Fruit fly (Drosophila melanogaster): ENCODE results near the gene tilB.
A peak's percentile ranks its signal among the peaks of the same experiment; 100 is the strongest.

tilB gene

dm6 chrX:22491028-22491769 is 41.7 kb downstream of the tilB start (continued):
- TF ChIP-seq CG14710 (tag; optimal IDR thresholded peaks at IDR 0.05) (peak; percentile 61), CG14860 (GFP tag; IDR thresholded peaks at IDR 0.05; ENCODE audit: partially characterized antibody) (no peak), vvl (GFP tag; IDR thresholded peaks at IDR 0.05) (0 out of 2 replicates have a peak, but pooled peaks have one; percentile 19), CG8388 (GFP tag; optimal IDR thresholded peaks at IDR 0.05) (peak; percentile 51), CG13123 (GFP tag; optimal IDR thresholded peaks at IDR 0.05) (peak; percentile 6), CG9215 (GFP tag; IDR thresholded peaks at IDR 0.05) (peak; percentile 51), tio (GFP tag; optimal IDR thresholded peaks at IDR 0.05) (peak; percentile 82), lmd (GFP tag; IDR thresholded peaks at IDR 0.05) (peak; percentile 50; the same call in 1 of the 2 replicates), trh (GFP tag; optimal IDR thresholded peaks at IDR 0.05) (peak; percentile 2), CG4730 (GFP tag; IDR thresholded peaks at IDR 0.05) (0 out of 2 replicates have a peak, but pooled peaks have one; percentile 29), CG18619 (GFP tag; optimal IDR thresholded peaks at IDR 0.05) (peak; percentile 83), Ada2b (GFP tag; IDR thresholded peaks at IDR 0.05) (peak; percentile 31; the same call in 1 of the 2 replicates), gem (tag; optimal IDR thresholded peaks at IDR 0.05) (peak; percentile 84), scrt (GFP tag; optimal IDR thresholded peaks at IDR 0.05) (peak; percentile 26), Tbp (GFP tag; optimal IDR thresholded peaks at IDR 0.05) (no peak), CG18262 (tag; optimal IDR thresholded peaks at IDR 0.05) (peak; percentile 73), zfh2 (GFP tag; optimal IDR thresholded peaks at IDR 0.05) (peak; percentile 28), CG4854 (GFP tag; optimal IDR thresholded peaks at IDR 0.05) (no peak), kah (GFP tag; optimal IDR thresholded peaks at IDR 0.05) (no peak), CG10654 (GFP tag; optimal IDR thresholded peaks at IDR 0.05) (peak; percentile 49), Blimp-1 (GFP tag; optimal IDR thresholded peaks at IDR 0.05) (peak; percentile 27), ken (GFP tag; IDR thresholded peaks at IDR 0.05) (no peak), Sox100B (GFP tag; optimal IDR thresholded peaks at IDR 0.05) (peak; percentile 80), pho (GFP tag; optimal IDR thresholded peaks at IDR 0.05) (peak; percentile 19), CG12769 (tag; optimal IDR thresholded peaks at IDR 0.05) (peak; percentile 87), CG12659 (GFP tag; optimal IDR thresholded peaks at IDR 0.05) (peak; percentile 79), CG10274 (GFP tag; optimal IDR thresholded peaks at IDR 0.05) (peak; percentile 42), dm (GFP tag; optimal IDR thresholded peaks at IDR 0.05) (no peak), Rfx (GFP tag; IDR thresholded peaks at IDR 0.05) (peak; percentile 43), CG13287 (GFP tag; IDR thresholded peaks at IDR 0.05; ENCODE audit: partially characterized antibody) (peak; percentile 21; the same call in 1 of the 2 replicates), cwo (GFP tag; optimal IDR thresholded peaks at IDR 0.05) (peak; percentile 41), CG12104 (GFP tag; optimal IDR thresholded peaks at IDR 0.05) (peak; percentile 64), Chrac-16 (GFP tag; optimal IDR thresholded peaks at IDR 0.05) (peak; percentile 23), Meics (GFP tag; optimal IDR thresholded peaks at IDR 0.05) (peak; percentile 80), Stat92E (GFP tag; optimal IDR thresholded peaks at IDR 0.05) (no peak), eve (GFP tag; optimal IDR thresholded peaks at IDR 0.05) (peak in 1 of 2 experiments; percentile 7), amos (GFP tag; IDR thresholded peaks at IDR 0.05; ENCODE audit: partially characterized antibody) (no peak; the same call in 1 of the 2 replicates), CG9437 (GFP tag; optimal IDR thresholded peaks at IDR 0.05) (peak; percentile 83), tgo (GFP tag; IDR thresholded peaks at IDR 0.05) (peak; percentile 50), bsh (GFP tag; optimal IDR thresholded peaks at IDR 0.05) (peak in 1 of 2 experiments; percentile 51), Opbp (GFP tag; IDR thresholded peaks at IDR 0.05; ENCODE audit: partially characterized antibody) (0 out of 3 replicates have a peak, but pooled peaks have one; percentile 25), CG15269 (tag; optimal IDR thresholded peaks at IDR 0.05) (peak; percentile 70), NFAT (GFP tag; IDR thresholded peaks at IDR 0.05) (no peak), Ets65A (GFP tag) (peak; percentile 75), CG32532 (GFP tag; IDR thresholded peaks at IDR 0.05) (peak; percentile 64), CG7786 (GFP tag; optimal IDR thresholded peaks at IDR 0.05) (peak; percentile 54), CG13775 (GFP tag; optimal IDR thresholded peaks at IDR 0.05) (peak; percentile 79), CG4707 (GFP tag; optimal IDR thresholded peaks at IDR 0.05) (no peak)
